Worm (Caenorhabditis elegans) whole organism, midembryonic: ENCODE data around the gene hil-4.

Source experiments
- flt-1 ChIP-seq: fragments of 200-800 bp; sonication (Bioruptor generic); IDR thresholded peaks from 2 replicates; pipeline ENCODE4 v1.3.6; 2022; ENCODE audit warnings: missing genetic modification characterization, missing compliant biosample characterization
- klf-2 ChIP-seq: fragments of 200-800 bp; sonication (Bioruptor generic); conservative IDR thresholded peaks from 2 replicates; pipeline ENCODE4 v1.3.6; 2022; ENCODE audit warnings: missing genetic modification reagents, missing genetic modification characterization, missing compliant biosample characterization
- med-1 ChIP-seq: sonication (generic microtip); optimal IDR thresholded peaks from 2 replicates; lab custom pipeline; 2017; ENCODE audit warnings: missing genetic modification characterization, mild to moderate bottlenecking, missing compliant biosample characterization, antibody characterized with exemption, missing genetic modification reagents; ENCODE audit not compliant: insufficient read depth
- ref-1 ChIP-seq: fragments of 200-800 bp; sonication (Bioruptor generic); conservative IDR thresholded peaks from 2 replicates; pipeline ENCODE4 v1.3.6; 2022; ENCODE audit warnings: missing genetic modification reagents, missing genetic modification characterization, missing compliant biosample characterization
- tab-1 ChIP-seq: fragments of 200-800 bp; sonication (Bioruptor generic); IDR thresholded peaks from 2 replicates; pipeline ENCODE4 v1.3.6; 2022; ENCODE audit warnings: missing genetic modification characterization, missing compliant biosample characterization
- ztf-23 ChIP-seq: fragments of 200-800 bp; sonication (Bioruptor generic); IDR thresholded peaks from 2 replicates; pipeline ENCODE4 v1.3.6; 2022; ENCODE audit warnings: missing genetic modification reagents, missing genetic modification characterization, missing compliant biosample characterization

DNA sequence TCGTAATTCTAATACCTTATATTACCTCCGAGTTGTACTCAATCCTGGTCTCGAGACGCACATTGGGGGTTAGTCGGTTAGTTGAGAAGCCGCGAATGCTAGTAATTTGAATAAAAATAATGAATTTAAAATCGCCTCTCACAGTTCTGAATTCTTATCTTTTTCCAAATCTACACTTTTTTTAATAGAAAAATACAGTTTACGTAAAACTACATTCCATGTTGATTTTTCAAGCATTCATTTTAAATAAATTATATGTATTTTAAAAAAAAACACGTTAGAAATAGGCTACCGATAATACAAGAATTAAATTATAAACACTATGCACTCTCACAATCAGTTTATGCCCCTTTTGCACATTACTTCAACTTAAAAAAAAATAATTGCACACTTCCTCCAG lies 15.5 kb downstream of the hil-4 start, which contains the start of gene C18G1.9:
- TF ChIP-seq ztf-23 (GFP tag; lab: Robert Waterston, UW) (no peak), ref-1 (GFP tag; lab: Robert Waterston, UW) (no peak), flt-1 (GFP tag; lab: Robert Waterston, UW) (no peak), med-1 (GFP tag; lab: Kevin White, UChicago) (no peak), tab-1 (GFP tag; lab: Robert Waterston, UW) (no peak), klf-2 (GFP tag; lab: Robert Waterston, UW) (no peak)
